Fruit fly (Drosophila melanogaster) Kc167 (cell line): ENCODE data around the gene CG4318.

Source experiments
- Sin3A ChIP-seq: fragments of >200 bp; optimal IDR thresholded peaks from 2 replicates; lab custom pipeline; 2018; ENCODE audit warnings: missing external identifiers
- ttk ChIP-seq: sonication (Bioruptor generic); optimal IDR thresholded peaks from 2 replicates; lab custom pipeline; 2017; ENCODE audit warnings: missing external identifiers

DNA sequence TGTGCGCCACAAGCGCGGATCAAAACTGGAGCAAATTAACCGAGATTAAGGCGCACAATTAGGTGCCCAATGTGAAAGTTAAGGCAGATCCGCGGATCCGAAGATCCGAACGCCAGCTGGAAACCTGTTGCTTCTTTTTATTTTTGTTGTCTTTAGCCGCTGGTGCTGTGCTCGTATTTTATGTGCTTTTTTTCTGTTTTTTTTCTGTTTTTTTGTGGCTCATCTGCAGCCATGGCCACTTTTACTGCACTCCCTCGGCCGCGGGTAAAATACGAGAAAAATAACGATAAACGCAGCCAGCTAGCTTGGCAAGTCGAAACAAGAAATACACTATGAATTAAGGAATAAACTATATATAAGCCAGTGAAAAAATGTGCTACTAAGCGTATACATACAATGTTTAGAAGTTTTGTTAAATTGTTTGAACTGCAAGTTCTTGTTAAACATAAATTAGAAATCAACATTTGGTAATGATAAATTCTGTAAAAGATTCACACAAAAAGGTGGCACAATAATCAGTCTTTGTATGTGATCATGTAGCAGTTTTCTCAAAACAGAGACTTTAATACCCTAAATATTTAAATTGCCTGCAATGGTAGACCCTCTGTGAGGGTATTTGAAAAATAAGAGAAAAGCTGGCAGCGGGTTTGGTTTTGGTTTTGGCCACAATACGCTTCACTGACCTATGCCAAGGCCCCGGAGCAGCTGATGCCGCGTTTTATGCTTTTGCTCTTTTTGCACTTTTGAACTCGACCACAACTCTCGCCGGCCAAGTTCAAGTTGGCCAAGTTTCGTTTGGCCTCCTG is 38.1 kb downstream of the CG4318 start:
- TF ChIP-seq ttk (lab: Kevin White, UChicago), result no peak
- no peak for TF ChIP-seq Sin3A (lab: Kevin White, UChicago)
